Worm (Caenorhabditis elegans) whole organism, young adult: Measurements from ENCODE around the gene nas-8.

Experiments used
- B0019.2 ChIP-seq: fragments of 200-800 bp; sonication (Bioruptor generic); conservative IDR thresholded peaks from 2 replicates; pipeline ENCODE4 v1.3.6; 2022; ENCODE audit warnings: missing genetic modification reagents, missing genetic modification characterization, missing compliant biosample characterization
- B0336.3 ChIP-seq: fragments of 200-800 bp; sonication (Bioruptor generic); IDR thresholded peaks from 2 replicates; pipeline ENCODE4 v1.3.6; 2022; ENCODE audit warnings: missing genetic modification characterization, missing compliant biosample characterization
- C06A6.2 ChIP-seq: fragments of 200-800 bp; sonication (Bioruptor generic); conservative IDR thresholded peaks from 2 replicates; pipeline ENCODE4 v1.3.6; 2022; ENCODE audit warnings: missing genetic modification characterization, missing compliant biosample characterization
- D2030.7 ChIP-seq: fragments of 200-800 bp; sonication (Bioruptor generic); IDR thresholded peaks from 2 replicates; pipeline ENCODE4 v1.3.6; 2022; ENCODE audit warnings: missing genetic modification reagents, missing genetic modification characterization, missing compliant biosample characterization
- F22D6.2 ChIP-seq: sonication (generic microtip); optimal IDR thresholded peaks from 2 replicates; lab custom pipeline; 2016; ENCODE audit warnings: mild to moderate bottlenecking, missing genetic modification characterization, missing compliant biosample characterization
- F23B12.7 ChIP-seq: sonication (generic microtip); optimal IDR thresholded peaks from 2 replicates; lab custom pipeline; 2017; ENCODE audit warnings: missing genetic modification characterization, mild to moderate bottlenecking, missing compliant biosample characterization, antibody characterized with exemption, moderate library complexity; ENCODE audit not compliant: insufficient read depth
- F37B4.10 ChIP-seq: fragments of 200-800 bp; sonication (Bioruptor generic); IDR thresholded peaks from 2 replicates; pipeline ENCODE4 v1.3.6; 2022; ENCODE audit warnings: missing genetic modification characterization, missing compliant biosample characterization
- F49E8.2 ChIP-seq: sonication (generic microtip); optimal IDR thresholded peaks from 3 replicates; lab custom pipeline; 2017; ENCODE audit warnings: missing genetic modification characterization, mild to moderate bottlenecking, missing compliant biosample characterization, antibody characterized with exemption, moderate library complexity; ENCODE audit not compliant: insufficient read depth
- F52B5.7 ChIP-seq: sonication (generic microtip); optimal IDR thresholded peaks from 2 replicates; lab custom pipeline; 2016; ENCODE audit warnings: mild to moderate bottlenecking, missing genetic modification characterization, missing compliant biosample characterization
- F57A8.1 ChIP-seq: fragments of 200-800 bp; sonication (Bioruptor generic); optimal IDR thresholded peaks from 2 replicates; lab custom pipeline; 2018; ENCODE audit warnings: mild to moderate bottlenecking, missing genetic modification characterization, moderate library complexity, missing compliant biosample characterization
- F57C9.4 ChIP-seq: sonication (generic microtip); optimal IDR thresholded peaks from 2 replicates; lab custom pipeline; 2017; ENCODE audit warnings: mild to moderate bottlenecking, missing genetic modification characterization, missing compliant biosample characterization
- K12H6.12 ChIP-seq: fragments of 200-800 bp; sonication (Bioruptor generic); optimal IDR thresholded peaks from 2 replicates; lab custom pipeline; 2018; ENCODE audit warnings: mild to moderate bottlenecking, missing genetic modification characterization, missing compliant biosample characterization
- T26A5.8 ChIP-seq: sonication (generic microtip); optimal IDR thresholded peaks from 2 replicates; lab custom pipeline; 2016; ENCODE audit warnings: missing genetic modification characterization, missing compliant biosample characterization
- Y56A3A.18 ChIP-seq: fragments of 200-800 bp; sonication (Bioruptor generic); IDR thresholded peaks from 2 replicates; pipeline ENCODE4 v1.3.6; 2022; ENCODE audit warnings: missing genetic modification reagents, missing genetic modification characterization, missing compliant biosample characterization
- ZK185.1 ChIP-seq: sonication (generic microtip); optimal IDR thresholded peaks from 2 replicates; lab custom pipeline; 2016; ENCODE audit warnings: mild to moderate bottlenecking, missing genetic modification characterization, missing compliant biosample characterization; ENCODE audit not compliant: poor library complexity, severe bottlenecking
- aptf-2 ChIP-seq: fragments of 200-800 bp; sonication (Bioruptor generic); conservative IDR thresholded peaks from 2 replicates; pipeline ENCODE4 v1.3.6; 2022; ENCODE audit warnings: missing genetic modification reagents, missing genetic modification characterization, missing compliant biosample characterization
- attf-6 ChIP-seq: fragments of 200-800 bp; sonication (Bioruptor generic); IDR thresholded peaks from 2 replicates; pipeline ENCODE4 v1.3.6; 2022; ENCODE audit warnings: missing genetic modification reagents, missing genetic modification characterization, missing compliant biosample characterization
- bed-2 ChIP-seq: fragments of 200-800 bp; sonication (Bioruptor generic); IDR thresholded peaks from 2 replicates; pipeline ENCODE4 v1.3.6; 2022; ENCODE audit warnings: missing genetic modification reagents, missing genetic modification characterization, missing compliant biosample characterization
- ccch-3 ChIP-seq: fragments of 200-800 bp; sonication (Bioruptor generic); optimal IDR thresholded peaks from 2 replicates; lab custom pipeline; 2018; ENCODE audit warnings: mild to moderate bottlenecking, missing genetic modification characterization, missing compliant biosample characterization
- cebp-2 ChIP-seq: fragments of 200-800 bp; sonication (Bioruptor generic); IDR thresholded peaks from 2 replicates; pipeline ENCODE4 v1.3.6; 2022; ENCODE audit warnings: missing genetic modification characterization, missing compliant biosample characterization
- ceh-27 ChIP-seq: fragments of 200-800 bp; sonication (Bioruptor generic); optimal IDR thresholded peaks from 2 replicates; lab custom pipeline; 2018; ENCODE audit warnings: mild to moderate bottlenecking, missing genetic modification characterization, moderate library complexity, missing compliant biosample characterization
- ceh-58 ChIP-seq: fragments of 200-800 bp; sonication (Bioruptor generic); IDR thresholded peaks from 2 replicates; pipeline ENCODE4 v1.3.6; 2022; ENCODE audit warnings: missing genetic modification characterization, missing compliant biosample characterization
- ceh-91 ChIP-seq: fragments of 200-800 bp; sonication (Bioruptor generic); IDR thresholded peaks from 2 replicates; pipeline ENCODE4 v1.3.6; 2022; ENCODE audit warnings: missing genetic modification reagents, missing genetic modification characterization, missing compliant biosample characterization
- egrh-3 ChIP-seq: fragments of 200-800 bp; sonication (Bioruptor generic); IDR thresholded peaks from 2 replicates; pipeline ENCODE4 v1.3.6; 2022; ENCODE audit warnings: missing genetic modification reagents, missing genetic modification characterization, missing compliant biosample characterization
- hlh-26 ChIP-seq: fragments of 200-800 bp; sonication (Bioruptor generic); conservative IDR thresholded peaks from 2 replicates; pipeline ENCODE4 v1.3.6; 2022; ENCODE audit warnings: missing genetic modification reagents, missing genetic modification characterization, missing compliant biosample characterization
- let-526 ChIP-seq: fragments of 200-800 bp; sonication (Bioruptor generic); IDR thresholded peaks from 2 replicates; pipeline ENCODE4 v1.3.6; 2022; ENCODE audit warnings: missing genetic modification reagents, missing genetic modification characterization, missing compliant biosample characterization
- lin-35 ChIP-seq, 3 experiments: fragments of 150-350 bp in 2 of 3; sonication (generic microtip) in 1 of 3; optimal IDR thresholded peaks; 2 replicates each; lab custom pipeline; 2014 to 2018; ENCODE audit warnings: missing biosample characterization in 3 of 3, missing genetic modification characterization in 3 of 3, missing genetic modification reagents in 3 of 3
- madf-3 ChIP-seq: fragments of 200-800 bp; sonication (Bioruptor generic); IDR thresholded peaks from 2 replicates; pipeline ENCODE4 v1.3.6; 2022; ENCODE audit warnings: missing genetic modification reagents, missing genetic modification characterization, missing compliant biosample characterization
- mcd-1 ChIP-seq: fragments of 200-800 bp; sonication (Bioruptor generic); IDR thresholded peaks from 2 replicates; pipeline ENCODE4 v1.3.6; 2022; ENCODE audit warnings: missing genetic modification reagents, missing genetic modification characterization, missing compliant biosample characterization
- mes-4 ChIP-seq: sonication (generic microtip); optimal IDR thresholded peaks from 2 replicates; lab custom pipeline; 2016; ENCODE audit warnings: missing genotype, missing genetic modification characterization, missing compliant biosample characterization
- nhr-120 ChIP-seq: fragments of 200-800 bp; sonication (Bioruptor generic); IDR thresholded peaks from 2 replicates; pipeline ENCODE4 v1.3.6; 2022; ENCODE audit warnings: missing genetic modification characterization, missing compliant biosample characterization
- nhr-80 ChIP-seq: sonication (generic microtip); optimal IDR thresholded peaks from 2 replicates; lab custom pipeline; 2016; ENCODE audit warnings: missing genetic modification characterization, missing compliant biosample characterization
- nhr-90 ChIP-seq: sonication (generic microtip); optimal IDR thresholded peaks from 2 replicates; lab custom pipeline; 2016; ENCODE audit warnings: missing genotype, mild to moderate bottlenecking, missing genetic modification characterization, missing compliant biosample characterization
- rec-8 ChIP-seq, 2 experiments: sonication (generic microtip); optimal IDR thresholded peaks; 2 replicates each; lab custom pipeline; 2016; ENCODE audit warnings: mild to moderate bottlenecking in 2 of 2, missing genetic modification characterization in 2 of 2, missing genetic modification reagents in 2 of 2, missing genotype in 2 of 2, missing biosample characterization in 1 of 2, missing compliant biosample characterization in 1 of 2, moderate library complexity in 1 of 2
- rpc-1 ChIP-seq, 2 experiments: fragments of 150-350 bp in 1 of 2; sonication (generic microtip) in 1 of 2; optimal IDR thresholded peaks; 2 replicates each; lab custom pipeline; 2014 to 2018; ENCODE audit warnings: missing biosample characterization in 1 of 2, missing genetic modification characterization in 1 of 2, missing genetic modification reagents in 1 of 2, missing genotype in 1 of 2
- snpc-3.4 ChIP-seq: sonication (generic microtip); optimal IDR thresholded peaks from 2 replicates; lab custom pipeline; 2017; ENCODE audit warnings: missing genetic modification characterization, mild to moderate bottlenecking, missing compliant biosample characterization, antibody characterized with exemption, moderate library complexity, missing genotype, missing genetic modification reagents
- snpc-4 ChIP-seq, 5 experiments: fragments of 150-350 bp in 1 of 5; sonication (generic microtip) in 4 of 5; optimal IDR thresholded peaks; 2 replicates each; lab custom pipeline; 2014 to 2018; ENCODE audit warnings: missing genetic modification characterization in 5 of 5, missing biosample characterization in 3 of 5, antibody characterized with exemption in 2 of 5, mild to moderate bottlenecking in 2 of 5, missing compliant biosample characterization in 2 of 5, missing genotype in 2 of 5, moderate library complexity in 2 of 5, missing genetic modification reagents in 1 of 5
- tbx-9 ChIP-seq: sonication (generic microtip); optimal IDR thresholded peaks from 2 replicates; lab custom pipeline; 2016; ENCODE audit warnings: borderline replicate concordance, missing genetic modification characterization, inconsistent platforms, missing compliant biosample characterization
- zfh-2 ChIP-seq: fragments of 200-800 bp; sonication (Bioruptor generic); conservative IDR thresholded peaks from 2 replicates; pipeline ENCODE4 v1.3.6; 2022; ENCODE audit warnings: missing genetic modification reagents, missing genetic modification characterization, missing compliant biosample characterization
- ztf-18 ChIP-seq: sonication (generic microtip); optimal IDR thresholded peaks from 2 replicates; lab custom pipeline; 2016; ENCODE audit warnings: missing genotype, mild to moderate bottlenecking, missing genetic modification characterization, missing compliant biosample characterization
- ztf-28 ChIP-seq: fragments of 200-800 bp; sonication (Bioruptor generic); IDR thresholded peaks from 2 replicates; pipeline ENCODE4 v1.3.6; 2022; ENCODE audit warnings: missing genetic modification reagents, missing genetic modification characterization, missing compliant biosample characterization
- ztf-3 ChIP-seq: fragments of 200-800 bp; sonication (Bioruptor generic); optimal IDR thresholded peaks from 2 replicates; lab custom pipeline; 2018; ENCODE audit warnings: mild to moderate bottlenecking, missing genetic modification characterization, missing compliant biosample characterization

The nas-8 gene

DNA sequence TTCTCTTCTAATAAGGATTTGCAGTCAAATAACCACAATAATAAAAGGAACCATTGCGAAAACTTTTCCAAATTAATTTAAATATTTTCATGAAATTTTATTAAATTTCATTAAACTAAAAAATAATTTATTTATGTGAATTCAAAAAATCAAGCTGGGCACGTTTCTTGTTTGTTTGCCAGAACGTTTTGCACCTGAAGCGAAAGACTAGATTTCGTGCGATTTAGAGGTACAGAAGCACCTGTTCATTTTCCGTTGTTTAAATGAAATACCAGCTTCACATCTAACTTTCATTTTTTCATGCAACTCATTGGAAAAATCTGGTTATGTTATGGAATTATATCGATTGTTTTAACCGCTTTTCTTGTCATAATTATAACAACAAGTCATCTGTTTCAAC is 42.6 kb upstream of the nas-8 start, which contains the start of gene srg-48:
TSS of gene srg-48 (plus strand) at position 301 of the 400 bp plus-strand sequence.
- TF ChIP-seq ccch-3 (GFP tag; lab: Kevin White, UChicago), result no peak
- no peak for TF ChIP-seq aptf-2

- TF ChIP-seq ztf-3 (GFP tag; lab: Kevin White, UChicago), result no peak
- TF ChIP-seq nhr-120 (GFP tag; lab: Robert Waterston, UW), result no peak
- TF ChIP-seq ztf-28, result no peak
- TF ChIP-seq F23B12.7 (tag; lab: Kevin White, UChicago), result no peak
Observed at ce11 chrIV:7075063-7075462, 39.6 kb upstream of the nas-8 start, which contains the start of gene srg-50. srg-50 (minus strand) TSS chrIV:7075163.

DNA sequence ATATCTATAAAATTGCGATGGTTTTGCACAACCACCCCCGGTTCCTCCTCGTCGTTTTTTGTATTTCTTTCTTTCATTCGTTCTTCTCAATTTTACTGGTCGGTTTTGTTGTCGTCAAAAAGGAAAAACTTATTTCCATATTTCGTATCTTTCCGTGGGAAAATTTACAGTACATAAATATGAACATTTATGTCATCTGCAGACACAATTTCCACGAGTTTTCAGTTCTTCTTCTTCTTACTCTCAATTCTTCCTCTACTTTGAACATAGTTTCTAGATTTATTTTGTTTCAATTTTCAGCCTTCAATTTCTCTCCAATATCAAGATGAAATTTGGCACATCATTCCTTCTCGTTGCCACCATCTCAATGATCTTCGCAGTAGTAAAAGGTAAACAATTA is 33.5 kb upstream of the nas-8 start, which contains the start of gene Y43B11AR.1:
TSS of gene Y43B11AR.1 (plus strand) at position 301 of the 400 bp plus-strand sequence.
- TF ChIP-seq snpc-4 (GFP tag; optimal IDR thresholded peaks at IDR 0.05; lab: Kevin White, UChicago), result no peak
- TF ChIP-seq snpc-4 (tag; optimal IDR thresholded peaks at IDR 0.05; lab: Kevin White, UChicago), result no peak
- no peak for TF ChIP-seq ceh-58
- no peak for TF ChIP-seq F49E8.2 (tag; lab: Kevin White, UChicago)
- no peak for TF ChIP-seq K12H6.12 (tag; lab: Kevin White, UChicago)
- TF ChIP-seq, all 124 proteins: peak for 0

DNA sequence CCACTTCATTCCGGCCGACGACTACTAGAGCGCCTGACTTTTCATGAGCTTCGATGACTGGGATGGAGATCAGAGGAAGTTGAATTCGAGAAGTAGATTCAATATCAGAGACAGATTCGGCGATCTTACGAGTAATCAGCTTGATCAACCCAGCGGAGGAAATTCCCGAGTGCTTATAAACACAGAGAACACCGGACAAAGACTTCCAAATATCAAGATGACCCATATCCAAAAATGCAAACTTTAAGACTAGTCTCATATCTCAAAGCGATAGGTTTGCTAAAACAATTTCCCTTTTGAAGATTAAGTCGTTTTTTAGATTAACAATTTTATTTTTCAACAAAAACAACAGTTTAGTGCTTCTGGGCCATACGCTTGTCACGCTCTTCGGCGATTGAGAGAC is 31.3 kb upstream of the nas-8 start, which contains the start of gene Y43B11AR.3:
TSS of gene Y43B11AR.3 (minus strand) at position 335 of the 403 bp plus-strand sequence.
- TF ChIP-seq F22D6.2 (tag; lab: Kevin White, UChicago), result no peak
- TF ChIP-seq attf-6 (GFP tag; lab: Robert Waterston, UW), result peak; percentile 93
- no peak for TF ChIP-seq nhr-80
- no peak; the same call in none of the 2 replicates for TF ChIP-seq Y56A3A.18 (GFP tag; lab: Robert Waterston, UW)
- TF ChIP-seq F37B4.10 (GFP tag; lab: Robert Waterston, UW), result no peak
- peak in 2 of 3 experiments; percentile 3 to 43 for TF ChIP-seq lin-35 (GFP tag; optimal IDR thresholded peaks at IDR 0.05; lab: Kevin White, UChicago)
- TF ChIP-seq snpc-3.4 (tag; lab: Kevin White, UChicago), result peak; percentile 90
- TF ChIP-seq ZK185.1 (tag; lab: Kevin White, UChicago), result no peak
- peak; percentile 62 for TF ChIP-seq T26A5.8 (tag; lab: Kevin White, UChicago)
- no peak for TF ChIP-seq bed-2
- TF ChIP-seq B0336.3 (GFP tag; lab: Robert Waterston, UW), result peak; percentile 96
- no peak for TF ChIP-seq egrh-3 (GFP tag; lab: Robert Waterston, UW)
- TF ChIP-seq ztf-18 (tag; lab: Kevin White, UChicago), result peak; percentile 81
- peak; percentile 91 for TF ChIP-seq F52B5.7
- no peak for TF ChIP-seq F57C9.4
- TF ChIP-seq tbx-9, result no peak
- peak; percentile 74 for TF ChIP-seq mes-4 (tag; lab: Kevin White, UChicago)
- peak; percentile 93 for TF ChIP-seq madf-3 (GFP tag; lab: Robert Waterston, UW)
- TF ChIP-seq D2030.7 (GFP tag; lab: Robert Waterston, UW), result peak; percentile 55; the same call in 1 of the 2 replicates
- TF ChIP-seq let-526 (GFP tag; lab: Robert Waterston, UW), result no peak
- TF ChIP-seq C06A6.2, result no peak
- peak in 1 of 2 experiments; percentile 75 for TF ChIP-seq rec-8 (tag; optimal IDR thresholded peaks at IDR 0.05; lab: Kevin White, UChicago)
- no peak for TF ChIP-seq zfh-2 (GFP tag; lab: Robert Waterston, UW)
- no peak for TF ChIP-seq rpc-1 (optimal IDR thresholded peaks at IDR 0.05; lab: Kevin White, UChicago)
- TF ChIP-seq rpc-1 (tag; optimal IDR thresholded peaks at IDR 0.05; lab: Kevin White, UChicago), result peak; percentile 11
- TF ChIP-seq ceh-27 (GFP tag; lab: Kevin White, UChicago), result peak; percentile 37
- TF ChIP-seq cebp-2, result peak; percentile 96
- TF ChIP-seq hlh-26, result no peak
- peak; percentile 68 for TF ChIP-seq mcd-1 (GFP tag; lab: Robert Waterston, UW)
- peak; percentile 20 for TF ChIP-seq nhr-90
- peak; percentile 74; the same call in 1 of the 2 replicates for TF ChIP-seq B0019.2
- no peak for TF ChIP-seq ztf-3 (GFP tag; lab: Kevin White, UChicago)
- no peak for TF ChIP-seq F57A8.1 (GFP tag; lab: Kevin White, UChicago)
- TF ChIP-seq ceh-91 (GFP tag; lab: Robert Waterston, UW), result 0 out of 2 replicates have a peak, but pooled peaks have one; percentile 35
